Fruit fly (Drosophila melanogaster): ENCODE measurements around the gene CG13991.

The CG13991 gene

DNA sequence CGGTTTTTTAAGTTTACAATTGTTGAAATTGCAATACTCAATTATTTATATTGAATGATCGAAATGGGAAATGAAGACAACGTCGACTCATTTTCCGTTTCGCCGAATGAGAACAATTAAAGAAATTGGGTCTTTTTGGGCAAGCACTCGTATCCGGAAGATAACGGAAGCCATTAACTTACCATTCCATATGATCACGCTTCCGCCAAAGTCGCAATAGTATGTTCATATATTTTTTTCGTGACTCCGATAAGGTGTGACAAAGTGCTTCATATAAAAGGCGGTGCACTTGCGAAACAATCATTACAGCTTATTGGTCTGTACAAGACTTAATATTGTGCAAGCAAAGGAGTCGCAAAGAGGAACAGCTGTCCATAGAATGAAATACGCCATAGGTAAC is 12.5 kb downstream of the CG13991 start, which contains the start of gene Muc26B:
Muc26B (plus strand) TSS at position 301 of the 400 bp plus-strand sequence.
- no peak for TF ChIP-seq CG17801 (GFP tag; optimal IDR thresholded peaks at IDR 0.05; ENCODE audit: partially characterized antibody)

DNA sequence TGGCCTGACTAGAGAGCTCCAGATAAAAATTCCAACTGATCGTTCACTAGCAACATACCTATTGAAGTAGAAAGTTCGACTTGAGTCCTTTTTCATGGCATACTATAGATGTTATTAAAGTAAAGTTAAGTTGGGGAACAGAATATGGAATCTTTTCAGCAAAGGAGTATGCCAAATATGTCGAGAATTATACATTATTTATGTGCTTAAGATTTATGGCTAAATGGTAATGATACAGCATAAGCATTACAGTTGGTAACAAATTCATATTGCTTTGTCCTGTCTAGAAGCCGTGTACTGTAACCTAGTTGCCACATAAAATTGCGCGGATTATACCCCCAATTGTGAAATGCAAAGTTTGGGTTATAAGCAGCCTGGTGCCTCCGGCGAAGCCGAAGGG is 15.9 kb downstream of the CG13991 start, which contains the start of gene CG31639:
CG31639 (minus strand) TSS at position 101 of the 400 bp plus-strand sequence.
- no peak for TF ChIP-seq CG17801 (GFP tag; optimal IDR thresholded peaks at IDR 0.05; ENCODE audit: partially characterized antibody)

DNA sequence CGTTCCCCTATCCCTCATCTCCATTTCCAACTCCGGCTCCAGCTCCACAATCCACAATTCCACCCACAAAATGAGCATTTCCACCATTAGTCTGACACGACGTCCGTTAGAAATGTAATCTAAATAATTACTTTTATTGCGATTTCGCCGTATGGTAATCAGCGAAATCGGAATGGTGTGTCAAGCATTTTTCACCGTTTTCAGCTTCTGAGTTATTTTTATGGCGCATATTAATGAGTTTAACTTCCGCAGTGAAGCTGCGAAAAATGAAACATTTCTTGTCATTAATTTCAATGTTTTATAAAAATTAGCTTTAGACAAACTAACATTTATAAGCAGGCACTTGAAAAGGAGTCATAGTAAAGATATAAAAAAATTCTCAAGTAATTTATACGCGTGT is 20.9 kb downstream of the CG13991 start, which contains the start of gene CG13989:
CG13989 (plus strand) TSS at position 301 of the 400 bp plus-strand sequence.
- TF ChIP-seq CG17801 (GFP tag; optimal IDR thresholded peaks at IDR 0.05; ENCODE audit: partially characterized antibody), result no peak

DNA sequence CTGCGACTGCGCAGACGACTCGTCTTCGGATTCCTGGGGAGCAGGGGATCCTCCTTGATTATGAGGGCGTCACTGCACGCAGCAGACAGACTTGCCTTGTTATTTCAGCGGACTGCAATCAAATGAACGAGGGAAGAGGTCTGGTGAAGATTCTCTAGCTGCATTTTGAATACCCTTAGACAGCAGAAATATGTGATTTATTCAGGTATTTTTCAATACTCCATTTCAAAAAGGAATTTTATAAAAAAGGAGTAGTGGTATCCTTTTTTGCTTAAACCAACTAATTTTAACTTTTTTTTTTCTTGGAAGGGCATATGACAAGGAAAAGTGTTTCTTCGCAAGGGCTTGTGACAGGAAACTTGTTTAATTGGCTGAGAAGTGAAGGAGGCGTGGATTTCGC is 26.5 kb downstream of the CG13991 start:
- no peak for TF ChIP-seq CG17801 (GFP tag; optimal IDR thresholded peaks at IDR 0.05; ENCODE audit: partially characterized antibody)

DNA sequence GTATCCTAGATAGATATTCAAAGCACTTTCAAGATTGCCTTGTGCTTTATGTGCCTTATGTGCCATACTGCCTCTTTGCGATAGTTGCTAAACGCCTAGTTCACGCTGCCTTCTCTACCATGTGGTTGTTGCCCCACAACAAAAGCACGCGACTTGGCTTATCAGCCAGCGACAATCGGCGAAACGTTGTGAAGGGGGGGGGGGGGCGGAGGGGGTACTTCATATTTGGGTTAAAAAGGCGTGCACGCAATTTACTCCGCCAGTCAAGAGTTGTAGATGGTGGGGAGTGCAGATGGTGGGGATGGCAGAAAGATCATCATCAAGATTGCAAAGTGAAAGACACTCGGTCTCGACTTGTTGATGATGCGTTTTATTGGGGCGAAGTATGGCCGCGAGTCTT is 29.9 kb downstream of the CG13991 start:
- TF ChIP-seq CG17801 (GFP tag; optimal IDR thresholded peaks at IDR 0.05; ENCODE audit: partially characterized antibody), result no peak

DNA sequence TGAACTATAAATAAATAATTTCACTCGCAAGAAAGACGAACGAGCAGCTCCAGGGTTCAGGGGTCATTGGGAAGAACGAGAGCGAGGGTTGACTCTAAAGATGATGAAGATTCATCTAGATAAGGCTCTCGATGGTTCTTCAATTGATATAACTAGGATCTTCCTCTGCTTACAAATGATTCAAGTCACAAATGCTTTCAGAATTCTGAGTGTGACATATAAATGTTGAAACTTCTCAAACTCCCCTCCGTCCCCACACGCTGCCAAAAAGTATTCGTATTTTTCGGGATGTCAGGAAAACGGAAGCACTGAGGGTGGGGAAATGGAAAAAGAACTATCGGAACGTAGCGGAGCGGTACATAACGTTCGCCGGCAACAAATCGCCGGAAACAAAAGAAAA is 32.0 kb downstream of the CG13991 start:
- TF ChIP-seq CG17801 (GFP tag; optimal IDR thresholded peaks at IDR 0.05; ENCODE audit: partially characterized antibody), result no peak

DNA sequence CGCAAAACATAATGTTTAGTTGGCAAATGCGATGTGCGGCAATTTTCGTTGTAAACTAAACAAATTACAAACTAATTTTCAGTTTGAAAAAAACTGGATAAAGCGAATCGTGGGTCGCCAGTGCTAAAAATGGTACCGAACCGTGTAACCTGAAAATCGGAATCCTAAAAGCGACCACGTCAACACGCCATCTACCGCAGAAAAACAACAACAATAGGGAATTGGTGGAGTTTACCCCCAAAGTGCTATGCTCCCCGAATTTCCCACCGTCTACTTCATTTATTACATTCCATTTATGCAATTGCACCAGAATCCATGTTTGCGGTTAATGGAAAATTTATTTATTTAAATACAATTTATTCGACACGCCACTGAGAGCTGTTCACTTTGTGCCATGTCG is 33.8 kb downstream of the CG13991 start:
- TF ChIP-seq CG17801 (GFP tag; optimal IDR thresholded peaks at IDR 0.05; ENCODE audit: partially characterized antibody), result no peak

DNA sequence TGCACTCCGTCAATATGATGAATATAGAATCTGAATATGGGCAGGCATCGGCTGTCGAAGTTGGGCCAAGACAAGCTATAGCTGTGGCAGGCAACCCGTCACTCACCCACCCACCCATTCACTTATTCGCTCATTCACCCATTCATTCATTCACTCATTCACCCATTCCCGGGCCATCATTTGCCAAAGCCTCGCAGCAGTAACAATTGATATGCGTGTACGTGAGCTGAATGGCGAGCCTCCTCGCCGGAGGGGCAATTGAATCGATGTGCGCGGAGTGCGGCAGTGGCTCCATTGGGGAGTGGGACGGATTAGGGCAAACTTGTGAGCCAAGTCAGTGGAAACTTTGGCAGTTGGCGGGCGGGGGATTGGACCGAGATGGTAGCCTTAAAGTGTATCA is 37.2 kb downstream of the CG13991 start:
- TF ChIP-seq CG17801 (GFP tag; optimal IDR thresholded peaks at IDR 0.05; ENCODE audit: partially characterized antibody), result no peak

DNA sequence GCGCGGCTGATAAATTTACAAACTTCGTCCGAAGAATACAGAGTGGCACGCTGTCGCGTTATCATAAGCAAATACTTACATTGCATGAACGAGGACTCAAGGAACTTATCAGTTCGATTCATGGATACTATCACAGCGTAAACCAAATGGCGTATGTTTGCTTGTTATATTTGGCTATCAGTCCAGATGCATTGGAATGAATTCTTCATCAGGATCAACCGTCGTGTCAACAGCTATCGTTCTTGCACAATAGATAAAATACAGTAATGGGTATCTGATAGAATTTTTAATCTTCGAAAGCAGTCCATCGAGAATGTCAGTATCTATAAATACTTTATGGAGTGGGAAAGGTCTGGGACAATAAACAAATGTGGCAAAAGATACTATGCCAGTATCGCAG is 38.0 kb downstream of the CG13991 start:
- TF ChIP-seq CG17801 (GFP tag; optimal IDR thresholded peaks at IDR 0.05; ENCODE audit: partially characterized antibody), result no peak

DNA sequence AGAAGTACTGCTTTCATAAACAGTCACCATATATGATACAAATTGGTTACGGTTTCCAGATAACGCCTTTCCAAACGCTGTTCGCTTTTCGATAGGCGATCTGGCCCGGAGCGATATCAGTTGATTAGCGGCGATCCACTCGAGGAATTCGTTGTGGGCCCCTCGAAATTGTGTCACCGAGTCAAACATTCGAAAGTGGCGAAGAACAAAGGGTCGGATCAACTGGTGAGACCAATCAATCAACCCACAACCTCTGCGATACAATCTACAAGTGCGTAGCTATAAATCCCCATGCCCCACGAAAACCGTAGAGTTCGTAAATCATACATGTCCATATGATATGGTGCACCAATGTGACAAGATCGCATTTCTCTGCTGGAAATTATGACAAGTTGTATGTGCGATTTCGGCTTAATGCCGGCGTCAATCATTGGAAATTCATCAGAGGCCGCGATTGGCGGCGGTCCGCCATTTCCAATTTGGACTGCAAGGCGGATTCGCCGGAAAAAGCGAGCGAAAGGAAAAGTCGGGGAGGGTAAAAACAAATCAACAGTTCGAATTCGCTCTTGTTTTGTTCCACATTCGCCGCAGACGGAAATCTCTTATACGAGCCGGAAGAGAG is 39.0 kb downstream of the CG13991 start:
- no peak for TF ChIP-seq CG17801 (GFP tag; optimal IDR thresholded peaks at IDR 0.05; ENCODE audit: partially characterized antibody)

DNA sequence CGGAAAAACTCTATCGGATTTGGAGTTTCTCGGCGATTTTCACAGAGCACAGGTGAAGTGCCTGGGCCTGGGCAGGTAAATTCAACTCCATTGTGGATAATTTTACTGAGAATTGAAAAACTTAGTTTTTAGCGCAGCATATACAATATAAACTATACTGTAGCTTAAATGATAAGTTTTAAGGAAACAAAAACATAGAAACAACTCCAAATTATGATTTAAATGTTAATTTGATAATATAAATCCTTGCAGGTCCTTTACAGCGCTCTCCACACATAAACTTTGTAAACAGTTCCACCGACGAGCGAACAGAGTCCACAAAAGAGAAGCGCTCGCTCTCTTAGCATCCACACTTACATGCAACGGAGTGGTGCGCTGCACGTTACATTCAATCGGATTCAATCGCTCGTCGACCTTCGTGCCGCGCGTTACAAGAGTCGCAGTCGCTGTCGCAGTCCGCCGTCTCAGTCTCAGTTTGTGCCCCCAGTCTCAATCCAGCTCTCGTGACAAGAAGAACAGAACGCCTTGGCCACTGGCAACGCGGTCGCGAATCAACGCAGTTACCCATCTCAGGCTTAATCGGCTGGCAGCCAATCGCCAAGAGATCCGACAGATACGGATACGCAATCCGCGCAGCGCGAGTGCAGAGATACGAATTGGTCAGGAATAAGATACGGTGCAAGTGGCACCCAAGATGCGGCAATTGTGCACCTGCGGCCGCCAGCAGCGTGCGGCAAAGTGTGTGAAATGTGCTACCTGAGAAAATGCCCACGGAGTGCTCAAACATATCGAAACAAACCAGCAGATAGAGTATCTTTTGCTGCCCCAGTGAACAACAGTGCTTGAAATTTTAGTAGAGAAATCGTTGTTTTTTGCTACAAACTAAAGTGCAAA is 39.8 kb downstream of the CG13991 start, which contains the start of gene smal:
smal (plus strand) TSS at position 394 of the 894 bp plus-strand sequence.
- TF ChIP-seq CG17801 (GFP tag; optimal IDR thresholded peaks at IDR 0.05; ENCODE audit: partially characterized antibody), result no peak

DNA sequence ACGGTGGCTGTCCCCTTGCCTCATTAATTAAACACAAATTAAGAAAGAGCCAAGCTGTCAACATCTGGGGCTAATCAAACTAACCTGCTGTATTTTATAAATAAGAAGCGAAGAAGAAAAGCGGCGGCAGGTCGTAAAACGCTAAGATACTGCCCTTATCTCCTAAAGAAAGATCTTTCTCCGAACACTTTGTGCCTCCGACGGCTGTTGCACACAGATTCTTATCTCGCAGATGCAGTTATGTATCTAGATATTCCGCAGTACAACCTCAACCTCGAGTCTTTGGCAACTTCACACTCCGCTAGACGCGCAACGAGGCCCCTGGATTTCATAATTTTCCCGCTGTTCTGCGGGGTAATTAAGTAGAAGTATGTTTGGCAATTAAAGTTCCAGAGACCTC is 40.8 kb downstream of the CG13991 start:
- TF ChIP-seq CG17801 (GFP tag; optimal IDR thresholded peaks at IDR 0.05; ENCODE audit: partially characterized antibody), result no peak

DNA sequence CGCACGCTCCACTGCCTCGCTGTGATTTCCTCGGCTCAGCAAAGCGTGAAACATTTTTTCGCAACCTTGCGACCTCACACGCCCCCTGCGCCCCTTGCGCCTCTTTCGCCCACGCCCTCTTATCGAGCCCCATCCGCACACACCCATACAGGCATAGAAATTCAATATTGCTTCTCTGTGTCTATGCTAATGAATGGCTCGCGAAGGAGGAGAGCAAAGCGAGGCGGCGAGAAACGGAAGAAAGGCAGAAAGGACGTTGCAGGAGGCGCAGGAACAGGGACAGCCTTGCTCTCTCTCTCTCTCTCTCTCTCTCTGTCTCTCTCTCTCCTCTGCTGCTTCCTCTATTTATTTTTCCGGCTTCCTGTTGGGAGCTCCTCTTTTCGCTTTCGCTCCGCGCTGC is 47.2 kb downstream of the CG13991 start:
- no peak for TF ChIP-seq CG17801 (GFP tag; optimal IDR thresholded peaks at IDR 0.05; ENCODE audit: partially characterized antibody)

DNA sequence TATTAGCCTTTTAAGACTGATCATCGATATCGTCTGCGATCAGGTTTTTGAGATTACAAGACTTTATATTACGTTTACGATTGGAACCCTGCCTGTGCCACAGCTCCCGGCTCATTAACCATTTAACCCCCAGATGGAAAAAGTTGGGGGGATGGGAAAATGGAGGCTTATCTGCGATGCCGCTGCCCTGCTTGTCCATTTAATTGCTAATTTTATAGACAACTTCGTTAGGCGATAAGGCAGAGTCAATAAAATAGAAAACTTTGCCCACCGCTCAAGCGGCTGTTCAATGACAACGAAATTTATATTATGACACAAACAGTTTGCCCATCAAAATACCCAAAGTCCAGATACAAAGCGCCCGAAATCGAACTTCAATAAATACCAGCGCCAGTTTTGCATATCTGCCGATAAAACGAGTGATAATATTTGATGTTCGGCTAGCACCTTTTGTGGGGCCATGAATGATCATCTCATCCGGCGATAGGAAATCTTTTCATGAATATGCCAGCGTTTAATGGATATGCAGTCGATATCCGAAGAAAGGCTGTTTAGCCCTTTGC is 53.9 kb downstream of the CG13991 start:
- no peak for TF ChIP-seq CG17801 (GFP tag; optimal IDR thresholded peaks at IDR 0.05; ENCODE audit: partially characterized antibody)

DNA sequence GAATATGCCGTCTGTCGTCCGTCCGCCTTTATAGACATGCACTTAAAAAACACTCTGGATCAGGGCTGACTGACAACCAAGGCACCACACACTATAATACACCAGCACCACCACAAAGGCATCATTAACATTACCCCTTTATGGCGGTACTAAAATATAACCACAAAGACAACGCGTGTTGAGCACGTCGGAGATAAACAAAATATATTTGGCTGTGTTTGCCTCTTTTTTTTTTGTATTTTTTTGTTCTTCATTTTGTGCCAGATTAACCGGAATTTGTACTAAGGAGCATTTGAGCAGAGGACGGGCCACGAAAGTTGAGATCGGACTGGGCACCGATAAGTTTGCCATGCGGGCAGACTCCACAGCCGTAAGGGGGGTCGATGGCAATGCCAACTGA is 54.9 kb downstream of the CG13991 start:
- TF ChIP-seq CG17801 (GFP tag; optimal IDR thresholded peaks at IDR 0.05; ENCODE audit: partially characterized antibody), result no peak
